Fruit fly (Drosophila melanogaster): Measurements from ENCODE around the gene Rrp1.

The Rrp1 gene

dm6 chr2L:2944509-2944908 is 27.8 kb downstream of the Rrp1 start:
- TF ChIP-seq Eip75B (GFP tag; optimal IDR thresholded peaks at IDR 0.05) (peak; percentile 59), CG9139 (GFP tag; optimal IDR thresholded peaks at IDR 0.05) (no peak), Ets96B (tag; optimal IDR thresholded peaks at IDR 0.05) (peak; percentile 50), achi (GFP tag; optimal IDR thresholded peaks at IDR 0.05) (no peak), CG8632 (GFP tag; optimal IDR thresholded peaks at IDR 0.05) (peak; percentile 60), fkh (GFP tag; optimal IDR thresholded peaks at IDR 0.05) (no peak), topi (GFP tag; optimal IDR thresholded peaks at IDR 0.05) (peak; percentile 52), CG6276 (GFP tag; optimal IDR thresholded peaks at IDR 0.05) (peak; percentile 23), Hr39 (GFP tag; optimal IDR thresholded peaks at IDR 0.05) (peak; percentile 50), dsx (GFP tag; optimal IDR thresholded peaks at IDR 0.05; ENCODE audit: poor library complexity, severe bottlenecking) (no peak), Sox102F (GFP tag; optimal IDR thresholded peaks at IDR 0.05) (peak; percentile 53), Sox15 (GFP tag; optimal IDR thresholded peaks at IDR 0.05) (no peak), Hr38 (GFP tag; optimal IDR thresholded peaks at IDR 0.05) (no peak), CG3032 (tag; optimal IDR thresholded peaks at IDR 0.05) (peak; percentile 18), Lpt (GFP tag; optimal IDR thresholded peaks at IDR 0.05) (no peak), fd59A (GFP tag; optimal IDR thresholded peaks at IDR 0.05) (no peak), CG6808 (GFP tag; optimal IDR thresholded peaks at IDR 0.05) (peak; percentile 2), Eip78C (GFP tag) (peak; percentile 85), CG10669 (GFP tag; optimal IDR thresholded peaks at IDR 0.05) (peak; percentile 45), CG8319 (GFP tag; optimal IDR thresholded peaks at IDR 0.05) (no peak), CG1621 (tag; optimal IDR thresholded peaks at IDR 0.05) (peak; percentile 12), CG6854 (GFP tag; optimal IDR thresholded peaks at IDR 0.05) (no peak), CG4318 (GFP tag; optimal IDR thresholded peaks at IDR 0.05) (peak; percentile 36), CG6792 (GFP tag; optimal IDR thresholded peaks at IDR 0.05) (peak; percentile 52), CG8119 (GFP tag; IDR thresholded peaks at IDR 0.05) (peak; percentile 67; the same call in 2 of the 3 replicates), svp (GFP tag) (peak; percentile 74), Eip93F (GFP tag; optimal IDR thresholded peaks at IDR 0.05) (no peak), spab (GFP tag; optimal IDR thresholded peaks at IDR 0.05) (no peak), CG6163 (GFP tag; IDR thresholded peaks at IDR 0.05) (peak; percentile 77; the same call in 2 of the 3 replicates), esn (GFP tag; optimal IDR thresholded peaks at IDR 0.05) (peak; percentile 64), OdsH (GFP tag; optimal IDR thresholded peaks at IDR 0.05) (no peak), CG32006 (GFP tag; optimal IDR thresholded peaks at IDR 0.05) (peak; percentile 62), CG15336 (GFP tag; IDR thresholded peaks at IDR 0.05) (peak; percentile 65), acj6 (GFP tag; optimal IDR thresholded peaks at IDR 0.05) (peak; percentile 68), Hr4 (GFP tag; optimal IDR thresholded peaks at IDR 0.05) (peak; percentile 57), fd85E (GFP tag; optimal IDR thresholded peaks at IDR 0.05) (no peak), Met (GFP tag; optimal IDR thresholded peaks at IDR 0.05) (no peak), ss (GFP tag; optimal IDR thresholded peaks at IDR 0.05) (peak in 1 of 2 experiments; percentile 13), CG11762 (GFP tag; optimal IDR thresholded peaks at IDR 0.05; ENCODE audit: insufficient read depth) (peak; percentile 51), CG16779 (tag; optimal IDR thresholded peaks at IDR 0.05) (no peak), Gug (GFP tag; IDR thresholded peaks at IDR 0.05) (no peak), Smox (GFP tag; optimal IDR thresholded peaks at IDR 0.05) (peak; percentile 55), eg (GFP tag; IDR thresholded peaks at IDR 0.05) (peak; percentile 68), dac (GFP tag; optimal IDR thresholded peaks at IDR 0.05) (no peak), CG7368 (GFP tag; optimal IDR thresholded peaks at IDR 0.05) (peak; percentile 7), CG10631 (GFP tag; optimal IDR thresholded peaks at IDR 0.05) (peak; percentile 55), CG11902 (GFP tag; optimal IDR thresholded peaks at IDR 0.05) (no peak), CG3919 (GFP tag; optimal IDR thresholded peaks at IDR 0.05) (no peak), pdm3 (GFP tag; optimal IDR thresholded peaks at IDR 0.05) (peak; percentile 68), Ets21C (GFP tag; optimal IDR thresholded peaks at IDR 0.05) (no peak), net (GFP tag; optimal IDR thresholded peaks at IDR 0.05) (peak; percentile 21), CG34406 (GFP tag; optimal IDR thresholded peaks at IDR 0.05) (peak; percentile 48), lz (GFP tag; optimal IDR thresholded peaks at IDR 0.05) (peak; percentile 58)

Data from whole organism, prepupa.